Worm (Caenorhabditis elegans) whole organism, L1 larva: ENCODE measurements around the gene aqp-8.

Experiments used
- C34B4.2 ChIP-seq: sonication (generic microtip); optimal IDR thresholded peaks from 2 replicates; lab custom pipeline; 2017; ENCODE audit warnings: mild to moderate bottlenecking, missing genetic modification characterization, missing compliant biosample characterization
- aly-2 ChIP-seq: fragments of 150-350 bp; optimal IDR thresholded peaks from 2 replicates; lab custom pipeline; 2014; ENCODE audit warnings: missing biosample characterization, missing genetic modification characterization
- ceh-88 ChIP-seq: fragments of 200-800 bp; sonication (Bioruptor generic); IDR thresholded peaks from 2 replicates; pipeline ENCODE4 v1.3.6; 2022; ENCODE audit warnings: missing genetic modification characterization, missing compliant biosample characterization
- dsc-1 ChIP-seq: sonication (generic microtip); optimal IDR thresholded peaks from 2 replicates; lab custom pipeline; 2016; ENCODE audit warnings: mild to moderate bottlenecking, missing genetic modification characterization, missing compliant biosample characterization
- efl-1 ChIP-seq, 4 experiments: fragments of 150-350 bp; optimal IDR thresholded peaks in 3 of 4; peaks in 1 of 4; 1 replicate in 1 of 4; 2 replicates in 3 of 4; lab custom pipeline; 2014; ENCODE audit warnings: missing biosample characterization in 2 of 4, missing genetic modification characterization in 2 of 4, missing genetic modification reagents in 2 of 4
- elt-2 ChIP-seq: sonication (generic microtip); optimal IDR thresholded peaks from 2 replicates; lab custom pipeline; 2016; ENCODE audit warnings: missing genetic modification characterization, mild to moderate bottlenecking, inconsistent platforms, missing compliant biosample characterization, missing genetic modification reagents
- fkh-4 ChIP-seq: sonication (generic microtip); optimal IDR thresholded peaks from 2 replicates; lab custom pipeline; 2016; ENCODE audit warnings: missing compliant biosample characterization, missing genetic modification characterization, borderline replicate concordance
- fkh-8 ChIP-seq: sonication (generic microtip); optimal IDR thresholded peaks from 2 replicates; lab custom pipeline; 2016; ENCODE audit warnings: mild to moderate bottlenecking, missing genetic modification characterization, missing compliant biosample characterization
- hlh-17 ChIP-seq: fragments of 200-800 bp; sonication (Bioruptor generic); optimal IDR thresholded peaks from 2 replicates; lab custom pipeline; 2018; ENCODE audit warnings: missing genetic modification characterization, mild to moderate bottlenecking, missing compliant biosample characterization, moderate library complexity, borderline replicate concordance
- hlh-4 ChIP-seq: sonication (generic microtip); optimal IDR thresholded peaks from 2 replicates; lab custom pipeline; 2016; ENCODE audit warnings: mild to moderate bottlenecking, missing genetic modification characterization, missing compliant biosample characterization
- hpl-2 ChIP-seq: fragments of 150-350 bp; optimal IDR thresholded peaks from 2 replicates; lab custom pipeline; 2014; ENCODE audit warnings: missing biosample characterization, missing genetic modification reagents, missing genetic modification characterization
- lin-14 ChIP-seq: fragments of 200-800 bp; sonication (Bioruptor generic); optimal IDR thresholded peaks from 2 replicates; lab custom pipeline; 2018; ENCODE audit warnings: mild to moderate bottlenecking, missing genetic modification characterization, moderate library complexity, missing compliant biosample characterization
- lin-35 ChIP-seq, 2 experiments: fragments of 150-350 bp; optimal IDR thresholded peaks; 2 replicates each; lab custom pipeline; 2014; ENCODE audit warnings: missing biosample characterization in 2 of 2, missing genetic modification characterization in 2 of 2, missing genetic modification reagents in 2 of 2
- lin-39 ChIP-seq: fragments of 150-350 bp; optimal IDR thresholded peaks from 2 replicates; lab custom pipeline; 2014; ENCODE audit warnings: missing biosample characterization, missing genetic modification reagents, missing genetic modification characterization
- mab-9 ChIP-seq: fragments of 200-800 bp; sonication (Bioruptor generic); IDR thresholded peaks from 2 replicates; pipeline ENCODE4 v1.3.6; 2022; ENCODE audit warnings: missing genetic modification reagents, missing genetic modification characterization, missing compliant biosample characterization
- mef-2 ChIP-seq: fragments of 150-350 bp; optimal IDR thresholded peaks from 2 replicates; lab custom pipeline; 2014; ENCODE audit warnings: missing biosample characterization, missing genetic modification characterization
- nhr-11 ChIP-seq: fragments of 150-350 bp; optimal IDR thresholded peaks from 2 replicates; lab custom pipeline; 2014; ENCODE audit warnings: missing biosample characterization, missing genetic modification characterization
- nhr-237 ChIP-seq: fragments of 150-350 bp; optimal IDR thresholded peaks from 2 replicates; lab custom pipeline; 2014; ENCODE audit warnings: missing biosample characterization, missing genetic modification characterization
- nhr-84 ChIP-seq: sonication (generic microtip); optimal IDR thresholded peaks from 2 replicates; lab custom pipeline; 2017; ENCODE audit warnings: missing biosample characterization, missing genetic modification characterization
- nhr-90 ChIP-seq: sonication (generic microtip); optimal IDR thresholded peaks from 2 replicates; lab custom pipeline; 2016; ENCODE audit warnings: mild to moderate bottlenecking, missing genetic modification characterization, missing compliant biosample characterization; ENCODE audit not compliant: poor library complexity
- pag-3 ChIP-seq: sonication (generic microtip); optimal IDR thresholded peaks from 2 replicates; lab custom pipeline; 2017; ENCODE audit warnings: missing genetic modification characterization, mild to moderate bottlenecking, missing compliant biosample characterization, antibody characterized with exemption, borderline replicate concordance; ENCODE audit not compliant: insufficient read depth
- pqm-1 ChIP-seq: sonication (generic microtip); optimal IDR thresholded peaks from 3 replicates; lab custom pipeline; 2017; ENCODE audit warnings: missing biosample characterization, missing genetic modification characterization
- rnt-1 ChIP-seq: sonication (generic microtip); optimal IDR thresholded peaks from 2 replicates; lab custom pipeline; 2016; ENCODE audit warnings: mild to moderate bottlenecking, missing genetic modification characterization, moderate library complexity, missing compliant biosample characterization
- snpc-4 ChIP-seq: fragments of 150-350 bp; optimal IDR thresholded peaks from 2 replicates; lab custom pipeline; 2014; ENCODE audit warnings: missing biosample characterization, missing genetic modification characterization
- sptf-1 ChIP-seq: fragments of 150-350 bp; optimal IDR thresholded peaks from 2 replicates; lab custom pipeline; 2014; ENCODE audit warnings: missing biosample characterization, missing genetic modification characterization
- unc-62 ChIP-seq: fragments of 150-350 bp; optimal IDR thresholded peaks from 2 replicates; lab custom pipeline; 2014; ENCODE audit warnings: missing biosample characterization, missing genetic modification reagents, missing genetic modification characterization
- vab-15 ChIP-seq: sonication (generic microtip); optimal IDR thresholded peaks from 2 replicates; lab custom pipeline; 2017; ENCODE audit warnings: missing genotype, mild to moderate bottlenecking, missing genetic modification characterization, missing compliant biosample characterization
- zip-4 ChIP-seq: fragments of 200-800 bp; sonication (Bioruptor generic); optimal IDR thresholded peaks from 2 replicates; lab custom pipeline; 2018; ENCODE audit warnings: mild to moderate bottlenecking, missing genetic modification characterization, moderate library complexity, missing compliant biosample characterization

Gene aqp-8

ce11 chrX:4704877-4705276 is at the start of gene aqp-8:
TSS of gene aqp-8 (minus strand) at chrX:4704977.
- TF ChIP-seq lin-39 (no peak), nhr-90 (tag; lab: Kevin White, UChicago) (no peak), hlh-4 (tag; lab: Kevin White, UChicago) (no peak), dsc-1 (no peak), elt-2 (tag; lab: Kevin White, UChicago) (no peak), fkh-4 (tag; lab: Kevin White, UChicago) (no peak), C34B4.2 (no peak), sptf-1 (tag; lab: Kevin White, UChicago) (no peak), lin-35 (GFP tag; optimal IDR thresholded peaks at IDR 0.05; lab: Kevin White, UChicago) (no peak), ceh-88 (GFP tag; lab: Robert Waterston, UW) (no peak), snpc-4 (no peak), fkh-8 (no peak), zip-4 (no peak), aly-2 (tag; lab: Kevin White, UChicago) (no peak), rnt-1 (tag; lab: Kevin White, UChicago) (no peak), nhr-84 (tag; lab: Kevin White, UChicago) (no peak), pag-3 (tag; lab: Kevin White, UChicago) (no peak)

ce11 chrX:4749080-4749479 is 44.3 kb upstream of the aqp-8 start, which contains the start of gene lon-2:
TSS of gene lon-2 (minus strand) at chrX:4749083.
- TF ChIP-seq efl-1 (optimal IDR thresholded peaks at IDR 0.05; lab: Kevin White, UChicago) = no peak
- TF ChIP-seq efl-1 (GFP tag; optimal IDR thresholded peaks at IDR 0.05 in 1 of 2; lab: Kevin White, UChicago) = peak in 1 of 2 experiments; percentile 1
- TF ChIP-seq aly-2 (tag; lab: Kevin White, UChicago) = no peak
- peak; percentile 19 for TF ChIP-seq elt-2 (tag; lab: Kevin White, UChicago)
- TF ChIP-seq lin-35 (GFP tag; optimal IDR thresholded peaks at IDR 0.05; lab: Kevin White, UChicago) = peak in 1 of 2 experiments; percentile 4
- TF ChIP-seq, all 84 proteins: peak for 3

- TF ChIP-seq hpl-2 (GFP tag; lab: Kevin White, UChicago) (no peak), sptf-1 (tag; lab: Kevin White, UChicago) (no peak), mef-2 (tag; lab: Kevin White, UChicago) (no peak), nhr-90 (tag; lab: Kevin White, UChicago) (no peak), lin-14 (no peak), lin-35 (GFP tag; optimal IDR thresholded peaks at IDR 0.05; lab: Kevin White, UChicago) (no peak)
These were observed 39.3 kb upstream of the aqp-8 start for ce11 chrX:4744037-4744436.

ce11 chrX:4742285-4742684 is 37.5 kb upstream of the aqp-8 start:
- TF ChIP-seq nhr-237 (no peak), lin-39 (no peak), pqm-1 (tag; lab: Kevin White, UChicago) (no peak), lin-14 (peak; percentile 35)

- no peak for TF ChIP-seq hlh-17 (GFP tag; lab: Kevin White, UChicago)
- TF ChIP-seq lin-14 = peak; percentile 9
- peak; percentile 54; the same call in 1 of the 2 replicates for TF ChIP-seq mab-9 (GFP tag; lab: Robert Waterston, UW)
- TF ChIP-seq vab-15 (tag; lab: Kevin White, UChicago) = no peak
These were observed 35.9 kb upstream of the aqp-8 start for ce11 chrX:4740630-4741029.

ce11 chrX:4732752-4733151 is 28.0 kb upstream of the aqp-8 start, which contains the start of gene aman-1:
TSS of gene aman-1 (plus strand) at chrX:4733095.
- no peak for TF ChIP-seq efl-1 (optimal IDR thresholded peaks at IDR 0.05; lab: Kevin White, UChicago)
- no peak for TF ChIP-seq efl-1 (GFP tag; optimal IDR thresholded peaks at IDR 0.05 in 1 of 2; lab: Kevin White, UChicago)

- no peak for TF ChIP-seq unc-62 (GFP tag; lab: Kevin White, UChicago)
- no peak for TF ChIP-seq nhr-11 (tag; lab: Kevin White, UChicago)
These were observed 22.6 kb upstream of the aqp-8 start, which contains the start of gene acc-3 for ce11 chrX:4727388-4727787. TSS of gene acc-3 (minus strand) at chrX:4727488.
